Worm (Caenorhabditis elegans) whole organism, L1 larva: ENCODE data around the gene Y97E10AR.6.
A peak's percentile ranks its signal among the peaks of the same experiment; 100 is the strongest.

ENCODE experiments used
- aly-2 ChIP-seq: fragments of 150-350 bp; optimal IDR thresholded peaks from 2 replicates; lab custom pipeline; 2014; ENCODE audit warnings: missing biosample characterization, missing genetic modification characterization
- dsc-1 ChIP-seq: sonication (generic microtip); optimal IDR thresholded peaks from 2 replicates; lab custom pipeline; 2016; ENCODE audit warnings: mild to moderate bottlenecking, missing genetic modification characterization, missing compliant biosample characterization
- egl-13 ChIP-seq: sonication (generic microtip); optimal IDR thresholded peaks from 2 replicates; lab custom pipeline; 2016; ENCODE audit warnings: missing genotype, missing genetic modification reagents, missing genetic modification characterization, missing compliant biosample characterization
- hlh-4 ChIP-seq: sonication (generic microtip); optimal IDR thresholded peaks from 2 replicates; lab custom pipeline; 2016; ENCODE audit warnings: mild to moderate bottlenecking, missing genetic modification characterization, missing compliant biosample characterization
- lin-35 ChIP-seq, 2 experiments: fragments of 150-350 bp; optimal IDR thresholded peaks; 2 replicates each; lab custom pipeline; 2014; ENCODE audit warnings: missing biosample characterization in 2 of 2, missing genetic modification characterization in 2 of 2, missing genetic modification reagents in 2 of 2
- nhr-28 ChIP-seq: fragments of 150-350 bp; optimal IDR thresholded peaks from 2 replicates; lab custom pipeline; 2014; ENCODE audit warnings: missing biosample characterization, missing genetic modification characterization
- zip-4 ChIP-seq: fragments of 200-800 bp; sonication (Bioruptor generic); optimal IDR thresholded peaks from 2 replicates; lab custom pipeline; 2018; ENCODE audit warnings: mild to moderate bottlenecking, missing genetic modification characterization, moderate library complexity, missing compliant biosample characterization
- ztf-11 ChIP-seq, 2 experiments: sonication (generic microtip); optimal IDR thresholded peaks; 2 replicates each; lab custom pipeline; 2016 to 2017; ENCODE audit warnings: missing genetic modification characterization in 2 of 2, missing biosample characterization in 1 of 2, missing compliant biosample characterization in 1 of 2

Y97E10AR.6 gene

ce11 chrV:7970519-7970918, 43.2 kb downstream of the Y97E10AR.6 start (continued):
- TF ChIP-seq egl-13 (tag; lab: Kevin White, UChicago) (peak; percentile 22), lin-35 (GFP tag; optimal IDR thresholded peaks at IDR 0.05; lab: Kevin White, UChicago) (no peak), zip-4 (GFP tag; lab: Kevin White, UChicago) (no peak), aly-2 (tag; lab: Kevin White, UChicago) (no peak)

ce11 chrV:7969107-7969506, 44.6 kb downstream of the Y97E10AR.6 start, which contains the start of gene che-7:
TSS of gene che-7 (minus strand) at chrV:7969207.
- TF ChIP-seq hlh-4 (no peak), nhr-28 (tag; lab: Kevin White, UChicago) (no peak), ztf-11 (tag; optimal IDR thresholded peaks at IDR 0.05; lab: Kevin White, UChicago) (no peak), dsc-1 (tag; lab: Kevin White, UChicago) (no peak)

ce11 chrV:7964429-7964828, 49.3 kb downstream of the Y97E10AR.6 start:
- no peak for TF ChIP-seq ztf-11 (tag; optimal IDR thresholded peaks at IDR 0.05; lab: Kevin White, UChicago)
